Fruit fly (Drosophila melanogaster): Measurements from ENCODE around the gene CG1674.

- TF ChIP-seq CG7101 (tag; optimal IDR thresholded peaks at IDR 0.05) (no peak), Clk (GFP tag; optimal IDR thresholded peaks at IDR 0.05) (no peak)
Observed at dm6 chr4:274704-275103, 44.2 kb downstream of the CG1674 start.
